Worm (Caenorhabditis elegans) whole organism, young adult: Measurements from ENCODE around the gene sre-16.
A peak's percentile ranks its signal among the peaks of the same experiment; 100 is the strongest.

Experiments used
- K12H6.12 ChIP-seq: fragments of 200-800 bp; sonication (Bioruptor generic); optimal IDR thresholded peaks from 2 replicates; lab custom pipeline; 2018; ENCODE audit warnings: mild to moderate bottlenecking, missing genetic modification characterization, missing compliant biosample characterization
- attf-3 ChIP-seq: fragments of 200-800 bp; sonication (Bioruptor generic); conservative IDR thresholded peaks from 2 replicates; pipeline ENCODE4 v1.3.6; 2022; ENCODE audit warnings: missing genetic modification reagents, missing genetic modification characterization, missing compliant biosample characterization
- pha-4 ChIP-seq: fragments of 150-350 bp; sonication (generic microtip); optimal IDR thresholded peaks from 2 replicates; lab custom pipeline; 2014; ENCODE audit warnings: missing biosample characterization, missing genetic modification reagents, missing genetic modification characterization
- snpc-1.3 ChIP-seq: sonication (generic microtip); optimal IDR thresholded peaks from 2 replicates; lab custom pipeline; 2017; ENCODE audit warnings: missing genetic modification characterization, mild to moderate bottlenecking, missing compliant biosample characterization, antibody characterized with exemption, moderate library complexity, missing genotype, missing genetic modification reagents; ENCODE audit not compliant: insufficient read depth
- unc-62 ChIP-seq: fragments of 150-350 bp; optimal IDR thresholded peaks from 2 replicates; lab custom pipeline; 2014; ENCODE audit warnings: missing biosample characterization, missing genetic modification reagents, missing genetic modification characterization

DNA sequence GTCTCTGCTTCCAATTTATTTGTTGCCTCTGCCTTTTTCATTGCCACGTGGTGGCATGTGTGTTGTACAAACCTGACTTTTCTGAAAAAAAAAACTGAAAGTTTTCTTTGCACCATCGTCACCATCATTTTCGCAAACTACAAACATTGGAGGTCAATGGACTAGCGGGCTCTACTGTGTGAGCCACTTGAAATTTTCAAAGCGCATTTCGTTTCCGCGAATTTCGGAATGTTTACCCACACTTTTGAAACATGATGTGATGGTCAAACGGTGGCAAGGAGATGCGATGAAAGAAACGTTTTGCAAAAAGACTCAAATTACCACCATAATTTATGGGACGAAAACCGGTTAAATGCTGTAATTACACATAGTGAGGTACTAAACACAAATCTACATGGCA lies 28.0 kb downstream of the sre-16 start:
- no peak for TF ChIP-seq snpc-1.3 (tag; lab: Kevin White, UChicago)
- TF ChIP-seq K12H6.12 = no peak
- no peak for TF ChIP-seq unc-62 (GFP tag; lab: Kevin White, UChicago)
- TF ChIP-seq attf-3 = 0 out of 2 replicates have a peak, but pooled peaks have one; percentile 48
- peak; percentile 16 for TF ChIP-seq pha-4
